Worm (Caenorhabditis elegans) whole organism, mixed stage, embryonic: ENCODE data around the gene ztf-17.

ENCODE experiments used
- M03D4.4 ChIP-seq: sonication (generic microtip); optimal IDR thresholded peaks from 2 replicates; lab custom pipeline; 2017; ENCODE audit warnings: mild to moderate bottlenecking, missing genetic modification characterization, missing compliant biosample characterization
- bed-3 ChIP-seq: fragments of 200-800 bp; sonication (Bioruptor generic); optimal IDR thresholded peaks from 3 replicates; lab custom pipeline; 2018; ENCODE audit warnings: mild to moderate bottlenecking, missing genetic modification characterization, moderate library complexity, missing compliant biosample characterization
- blmp-1 ChIP-seq: fragments of 150-350 bp; optimal IDR thresholded peaks from 2 replicates; lab custom pipeline; 2014; ENCODE audit warnings: missing biosample characterization, missing genetic modification characterization
- ceh-43 ChIP-seq: fragments of 200-800 bp; sonication (Bioruptor generic); optimal IDR thresholded peaks from 2 replicates; lab custom pipeline; 2018; ENCODE audit warnings: mild to moderate bottlenecking, missing genetic modification characterization, moderate library complexity, missing compliant biosample characterization
- ceh-83 ChIP-seq: fragments of 200-800 bp; sonication (Bioruptor generic); optimal IDR thresholded peaks from 2 replicates; lab custom pipeline; 2018; ENCODE audit warnings: mild to moderate bottlenecking, missing genetic modification characterization, missing compliant biosample characterization
- ces-1 ChIP-seq: fragments of 150-350 bp; optimal IDR thresholded peaks from 2 replicates; lab custom pipeline; 2014; ENCODE audit warnings: missing biosample characterization, missing genetic modification reagents, missing genetic modification characterization
- cnd-1 ChIP-seq: fragments of 200-800 bp; sonication (Bioruptor generic); optimal IDR thresholded peaks from 2 replicates; lab custom pipeline; 2018; ENCODE audit warnings: mild to moderate bottlenecking, missing genetic modification characterization, missing compliant biosample characterization
- drap-1 ChIP-seq: fragments of 200-800 bp; sonication (Bioruptor generic); optimal IDR thresholded peaks from 3 replicates; lab custom pipeline; 2018; ENCODE audit warnings: mild to moderate bottlenecking, missing genetic modification characterization, missing compliant biosample characterization
- elt-1 ChIP-seq: sonication (generic microtip); optimal IDR thresholded peaks from 2 replicates; lab custom pipeline; 2017; ENCODE audit warnings: missing genetic modification characterization, mild to moderate bottlenecking, missing compliant biosample characterization, antibody characterized with exemption, moderate library complexity, borderline replicate concordance; ENCODE audit not compliant: insufficient read depth
- elt-3 ChIP-seq: fragments of 150-350 bp; optimal IDR thresholded peaks from 2 replicates; lab custom pipeline; 2014; ENCODE audit warnings: missing biosample characterization, missing genetic modification characterization
- flh-1 ChIP-seq: fragments of 200-800 bp; sonication (Bioruptor generic); optimal IDR thresholded peaks from 2 replicates; lab custom pipeline; 2018; ENCODE audit warnings: mild to moderate bottlenecking, missing genetic modification characterization, moderate library complexity, missing compliant biosample characterization
- ham-2 ChIP-seq: fragments of 200-800 bp; sonication (Bioruptor generic); optimal IDR thresholded peaks from 2 replicates; lab custom pipeline; 2018; ENCODE audit warnings: mild to moderate bottlenecking, missing genetic modification characterization, missing compliant biosample characterization
- hlh-1 ChIP-seq: fragments of 150-350 bp; optimal IDR thresholded peaks from 2 replicates; lab custom pipeline; 2014; ENCODE audit warnings: missing biosample characterization, missing genetic modification reagents, missing genetic modification characterization
- lin-32 ChIP-seq: fragments of 200-800 bp; sonication (Bioruptor generic); optimal IDR thresholded peaks from 2 replicates; lab custom pipeline; 2018; ENCODE audit warnings: mild to moderate bottlenecking, missing genetic modification characterization, missing compliant biosample characterization
- lsy-2 ChIP-seq: fragments of 150-350 bp; optimal IDR thresholded peaks from 2 replicates; lab custom pipeline; 2014; ENCODE audit warnings: missing biosample characterization, missing genetic modification characterization
- mls-2 ChIP-seq: sonication (generic microtip); optimal IDR thresholded peaks from 2 replicates; lab custom pipeline; 2016; ENCODE audit warnings: mild to moderate bottlenecking, missing genetic modification characterization, moderate library complexity, missing compliant biosample characterization
- nhr-2 ChIP-seq: fragments of 150-350 bp; optimal IDR thresholded peaks from 2 replicates; lab custom pipeline; 2014; ENCODE audit warnings: missing biosample characterization, missing genetic modification characterization
- nhr-237 ChIP-seq: fragments of 150-350 bp; optimal IDR thresholded peaks from 2 replicates; lab custom pipeline; 2014; ENCODE audit warnings: missing biosample characterization, missing genetic modification characterization
- nhr-28 ChIP-seq: fragments of 150-350 bp; optimal IDR thresholded peaks from 2 replicates; lab custom pipeline; 2014; ENCODE audit warnings: missing biosample characterization, missing genetic modification characterization
- nhr-76 ChIP-seq: sonication (generic microtip); optimal IDR thresholded peaks from 2 replicates; lab custom pipeline; 2017; ENCODE audit warnings: missing biosample characterization, missing genetic modification characterization
- pha-4 ChIP-seq: fragments of 150-350 bp; optimal IDR thresholded peaks from 2 replicates; lab custom pipeline; 2018; ENCODE audit warnings: missing biosample characterization, missing genetic modification reagents, missing genetic modification characterization
- sem-2 ChIP-seq: fragments of 200-800 bp; sonication (Bioruptor generic); optimal IDR thresholded peaks from 2 replicates; lab custom pipeline; 2018; ENCODE audit warnings: mild to moderate bottlenecking, missing genetic modification characterization, missing compliant biosample characterization
- snpc-4 ChIP-seq: fragments of 150-350 bp; optimal IDR thresholded peaks from 2 replicates; lab custom pipeline; 2014; ENCODE audit warnings: missing biosample characterization, missing genetic modification characterization
- sptf-1 ChIP-seq: sonication (generic microtip); optimal IDR thresholded peaks from 2 replicates; lab custom pipeline; 2017; ENCODE audit warnings: mild to moderate bottlenecking, missing genetic modification characterization, moderate library complexity, missing compliant biosample characterization
- tbx-8 ChIP-seq: fragments of 200-800 bp; sonication (Bioruptor generic); optimal IDR thresholded peaks from 2 replicates; lab custom pipeline; 2018; ENCODE audit warnings: mild to moderate bottlenecking, missing genetic modification characterization, moderate library complexity, missing compliant biosample characterization
- unc-120 ChIP-seq: sonication (generic microtip); optimal IDR thresholded peaks from 2 replicates; lab custom pipeline; 2017; ENCODE audit warnings: missing genetic modification characterization, missing compliant biosample characterization; ENCODE audit not compliant: poor library complexity, severe bottlenecking
- unc-39 ChIP-seq: fragments of 150-350 bp; optimal IDR thresholded peaks from 2 replicates; lab custom pipeline; 2014; ENCODE audit warnings: missing biosample characterization, missing genetic modification characterization
- unc-62 ChIP-seq: fragments of 150-350 bp; optimal IDR thresholded peaks from 2 replicates; lab custom pipeline; 2014; ENCODE audit warnings: missing biosample characterization, missing genetic modification reagents, missing genetic modification characterization
- zip-8 ChIP-seq: fragments of 150-350 bp; optimal IDR thresholded peaks from 2 replicates; lab custom pipeline; 2014; ENCODE audit warnings: missing biosample characterization, missing genetic modification characterization
- ztf-11 ChIP-seq: fragments of 150-350 bp; optimal IDR thresholded peaks from 2 replicates; lab custom pipeline; 2014; ENCODE audit warnings: missing biosample characterization, missing genetic modification characterization

ztf-17 gene

ce11 chrII:7887295-7887694 lies 17.3 kb upstream of the ztf-17 start:
- TF ChIP-seq unc-120 (tag; lab: Kevin White, UChicago) = no peak
- no peak for TF ChIP-seq lin-32 (GFP tag; lab: Kevin White, UChicago)
- no peak for TF ChIP-seq nhr-237 (tag; lab: Kevin White, UChicago)
- no peak for TF ChIP-seq lsy-2 (tag; lab: Kevin White, UChicago)
- no peak for TF ChIP-seq sptf-1 (tag; lab: Kevin White, UChicago)
- TF ChIP-seq mls-2 = no peak
- no peak for TF ChIP-seq tbx-8 (GFP tag; lab: Kevin White, UChicago)
- TF ChIP-seq ceh-43 (GFP tag; lab: Kevin White, UChicago) = no peak
- no peak for TF ChIP-seq nhr-28 (tag; lab: Kevin White, UChicago)
- no peak for TF ChIP-seq ces-1 (GFP tag; lab: Kevin White, UChicago)
- TF ChIP-seq blmp-1 = no peak
- no peak for TF ChIP-seq cnd-1 (tag; lab: Kevin White, UChicago)
- TF ChIP-seq, all 35 proteins: peak for 0

- TF ChIP-seq drap-1 (GFP tag; lab: Kevin White, UChicago) (no peak), elt-1 (no peak), zip-8 (tag; lab: Kevin White, UChicago) (no peak), snpc-4 (no peak), ceh-83 (GFP tag; lab: Kevin White, UChicago) (no peak), ces-1 (GFP tag; lab: Kevin White, UChicago) (peak; percentile 65), nhr-2 (tag; lab: Kevin White, UChicago) (no peak), unc-39 (tag; lab: Kevin White, UChicago) (no peak), M03D4.4 (tag; lab: Kevin White, UChicago) (no peak)
- TF ChIP-seq, all 35 proteins: peak for 1
These were observed 14.9 kb upstream of the ztf-17 start for ce11 chrII:7884898-7885297.

- TF ChIP-seq ceh-43 (GFP tag; lab: Kevin White, UChicago) = no peak
- peak; percentile 32 for TF ChIP-seq lsy-2 (tag; lab: Kevin White, UChicago)
These were observed 10.5 kb upstream of the ztf-17 start, which contains the start of gene perm-1 for ce11 chrII:7880373-7880862. Gene perm-1, plus strand, starts transcription at chrII:7880812.

- TF ChIP-seq lin-32 (GFP tag; lab: Kevin White, UChicago) (no peak), sptf-1 (tag; lab: Kevin White, UChicago) (no peak), ztf-11 (tag; lab: Kevin White, UChicago) (no peak), nhr-76 (tag; lab: Kevin White, UChicago) (no peak), flh-1 (GFP tag; lab: Kevin White, UChicago) (no peak), pha-4 (no peak), unc-62 (no peak), lsy-2 (tag; lab: Kevin White, UChicago) (no peak), hlh-1 (no peak)
These were observed 9.3 kb upstream of the ztf-17 start, which contains the start of the genes vha-4 and T01H3.5 for ce11 chrII:7879266-7879718. Gene vha-4, minus strand, starts transcription at chrII:7879316. Gene T01H3.5, plus strand, starts transcription at chrII:7879616.

ce11 chrII:7877744-7878468 lies 7.9 kb upstream of the ztf-17 start, which contains the start of gene T01H3.2:
Gene T01H3.2, minus strand, starts transcription at chrII:7877994.
- TF ChIP-seq unc-120 (tag; lab: Kevin White, UChicago) (no peak), snpc-4 (no peak), nhr-2 (tag; lab: Kevin White, UChicago) (no peak), M03D4.4 (tag; lab: Kevin White, UChicago) (no peak), unc-62 (no peak), zip-8 (tag; lab: Kevin White, UChicago) (no peak), sem-2 (GFP tag; lab: Kevin White, UChicago) (no peak), elt-3 (tag; lab: Kevin White, UChicago) (no peak), lsy-2 (tag; lab: Kevin White, UChicago) (no peak), lin-32 (GFP tag; lab: Kevin White, UChicago) (no peak), nhr-28 (tag; lab: Kevin White, UChicago) (no peak), bed-3 (no peak), cnd-1 (tag; lab: Kevin White, UChicago) (no peak), nhr-237 (tag; lab: Kevin White, UChicago) (no peak), elt-1 (no peak), ham-2 (GFP tag; lab: Kevin White, UChicago) (no peak), pha-4 (no peak)
